Worm (Caenorhabditis elegans) whole organism, L1 larva: ENCODE data around the gene C47E12.12.

Experiments
- C04F5.9 ChIP-seq: sonication (generic microtip); optimal IDR thresholded peaks from 2 replicates; lab custom pipeline; 2016; ENCODE audit warnings: missing genetic modification characterization, missing compliant biosample characterization
- C16A3.4 ChIP-seq: fragments of 150-350 bp; optimal IDR thresholded peaks from 2 replicates; lab custom pipeline; 2014; ENCODE audit warnings: missing biosample characterization, missing genetic modification characterization
- F16B12.6 ChIP-seq: fragments of 150-350 bp; optimal IDR thresholded peaks from 2 replicates; lab custom pipeline; 2014; ENCODE audit warnings: missing biosample characterization, missing genetic modification characterization
- Y116A8C.19 ChIP-seq: sonication (generic microtip); optimal IDR thresholded peaks from 2 replicates; lab custom pipeline; 2016; ENCODE audit warnings: missing compliant biosample characterization, missing genetic modification characterization, borderline replicate concordance
- aly-2 ChIP-seq: fragments of 150-350 bp; optimal IDR thresholded peaks from 2 replicates; lab custom pipeline; 2014; ENCODE audit warnings: missing biosample characterization, missing genetic modification characterization
- ama-1 ChIP-seq: fragments of 150-350 bp; optimal IDR thresholded peaks from 2 replicates; lab custom pipeline; 2014
- blmp-1 ChIP-seq: fragments of 150-350 bp; optimal IDR thresholded peaks from 2 replicates; lab custom pipeline; 2014; ENCODE audit warnings: missing biosample characterization, missing genetic modification characterization
- ceh-63 ChIP-seq: fragments of 200-800 bp; sonication (Bioruptor generic); optimal IDR thresholded peaks from 2 replicates; lab custom pipeline; 2018; ENCODE audit warnings: mild to moderate bottlenecking, missing genetic modification characterization, missing compliant biosample characterization
- ceh-8 ChIP-seq: fragments of 200-800 bp; sonication (Bioruptor generic); optimal IDR thresholded peaks from 2 replicates; lab custom pipeline; 2018; ENCODE audit warnings: mild to moderate bottlenecking, missing genetic modification characterization, moderate library complexity, missing compliant biosample characterization
- ceh-82 ChIP-seq, 3 experiments: fragments of 150-350 bp in 1 of 3; sonication (generic microtip) in 2 of 3; optimal IDR thresholded peaks; 2 replicates each; lab custom pipeline; 2014 to 2017; ENCODE audit warnings: missing biosample characterization in 3 of 3, missing genetic modification characterization in 3 of 3
- ceh-88 ChIP-seq: fragments of 200-800 bp; sonication (Bioruptor generic); IDR thresholded peaks from 2 replicates; pipeline ENCODE4 v1.3.6; 2022; ENCODE audit warnings: missing genetic modification characterization, missing compliant biosample characterization
- ceh-90 ChIP-seq: sonication (generic microtip); optimal IDR thresholded peaks from 2 replicates; lab custom pipeline; 2016; ENCODE audit warnings: missing genetic modification characterization, missing compliant biosample characterization
- dpl-1 ChIP-seq, 3 experiments: fragments of 150-350 bp in 2 of 3; sonication (generic microtip) in 1 of 3; optimal IDR thresholded peaks; 2 replicates each; lab custom pipeline; 2014 to 2017; ENCODE audit warnings: missing biosample characterization in 3 of 3, missing genetic modification characterization in 3 of 3, missing genetic modification reagents in 3 of 3
- dsc-1 ChIP-seq: sonication (generic microtip); optimal IDR thresholded peaks from 2 replicates; lab custom pipeline; 2016; ENCODE audit warnings: mild to moderate bottlenecking, missing genetic modification characterization, missing compliant biosample characterization
- efl-3 ChIP-seq: fragments of 200-800 bp; sonication (Bioruptor generic); optimal IDR thresholded peaks from 2 replicates; lab custom pipeline; 2018; ENCODE audit warnings: mild to moderate bottlenecking, missing genetic modification characterization, missing compliant biosample characterization
- egl-27 ChIP-seq, 2 experiments: fragments of 150-350 bp in 1 of 2; sonication (generic microtip); optimal IDR thresholded peaks; 3 replicates each; lab custom pipeline; 2017 to 2018; ENCODE audit warnings: missing biosample characterization in 2 of 2, missing genetic modification characterization in 2 of 2, missing genetic modification reagents in 2 of 2
- elt-2 ChIP-seq: sonication (generic microtip); optimal IDR thresholded peaks from 2 replicates; lab custom pipeline; 2016; ENCODE audit warnings: missing genetic modification characterization, mild to moderate bottlenecking, inconsistent platforms, missing compliant biosample characterization, missing genetic modification reagents
- elt-3 ChIP-seq, 6 experiments: fragments of 150-350 bp in 1 of 6; sonication (generic microtip); optimal IDR thresholded peaks; 2 replicates each; lab custom pipeline; 2017 to 2018; ENCODE audit warnings: missing biosample characterization in 6 of 6, missing genetic modification characterization in 6 of 6, inconsistent platforms in 1 of 6
- fkh-10 ChIP-seq: sonication (generic microtip); optimal IDR thresholded peaks from 2 replicates; lab custom pipeline; 2017; ENCODE audit warnings: missing biosample characterization, missing genetic modification reagents, missing genetic modification characterization
- fos-1 ChIP-seq: fragments of 150-350 bp; optimal IDR thresholded peaks from 2 replicates; lab custom pipeline; 2014; ENCODE audit warnings: missing biosample characterization, missing genetic modification characterization
- hpl-2 ChIP-seq: fragments of 150-350 bp; optimal IDR thresholded peaks from 2 replicates; lab custom pipeline; 2014; ENCODE audit warnings: missing biosample characterization, missing genetic modification reagents, missing genetic modification characterization
- jun-1 ChIP-seq: fragments of 150-350 bp; optimal IDR thresholded peaks from 2 replicates; lab custom pipeline; 2014; ENCODE audit warnings: missing biosample characterization, missing genetic modification reagents, missing genetic modification characterization
- lin-14 ChIP-seq: fragments of 200-800 bp; sonication (Bioruptor generic); optimal IDR thresholded peaks from 2 replicates; lab custom pipeline; 2018; ENCODE audit warnings: mild to moderate bottlenecking, missing genetic modification characterization, moderate library complexity, missing compliant biosample characterization
- lin-15B ChIP-seq: fragments of 150-350 bp; sonication (generic microtip); optimal IDR thresholded peaks from 3 replicates; lab custom pipeline; 2014; ENCODE audit warnings: missing biosample characterization, missing genetic modification characterization
- lin-35 ChIP-seq, 2 experiments: fragments of 150-350 bp; optimal IDR thresholded peaks; 2 replicates each; lab custom pipeline; 2014; ENCODE audit warnings: missing biosample characterization in 2 of 2, missing genetic modification characterization in 2 of 2, missing genetic modification reagents in 2 of 2
- lsy-2 ChIP-seq, 2 experiments: fragments of 150-350 bp; optimal IDR thresholded peaks; 2 replicates each; lab custom pipeline; 2014; ENCODE audit warnings: missing biosample characterization in 2 of 2, missing genetic modification characterization in 2 of 2
- mab-9 ChIP-seq: fragments of 200-800 bp; sonication (Bioruptor generic); IDR thresholded peaks from 2 replicates; pipeline ENCODE4 v1.3.6; 2022; ENCODE audit warnings: missing genetic modification reagents, missing genetic modification characterization, missing compliant biosample characterization
- mdl-1 ChIP-seq, 2 experiments: fragments of 150-350 bp; optimal IDR thresholded peaks; 2 replicates each; lab custom pipeline; 2014 to 2017; ENCODE audit warnings: missing biosample characterization in 2 of 2, missing genetic modification characterization in 2 of 2, inconsistent platforms in 1 of 2
- mef-2 ChIP-seq: fragments of 150-350 bp; optimal IDR thresholded peaks from 2 replicates; lab custom pipeline; 2014; ENCODE audit warnings: missing biosample characterization, missing genetic modification characterization
- mep-1 ChIP-seq: fragments of 150-350 bp; optimal IDR thresholded peaks from 2 replicates; lab custom pipeline; 2014; ENCODE audit warnings: missing biosample characterization, missing genetic modification characterization
- nhr-12 ChIP-seq: sonication (generic microtip); optimal IDR thresholded peaks from 2 replicates; lab custom pipeline; 2017; ENCODE audit warnings: missing biosample characterization, missing genetic modification characterization
- nhr-19 ChIP-seq: fragments of 200-800 bp; sonication (Bioruptor generic); conservative IDR thresholded peaks from 2 replicates; pipeline ENCODE4 v1.3.6; 2022; ENCODE audit warnings: missing genetic modification characterization, missing compliant biosample characterization
- nhr-237 ChIP-seq: fragments of 150-350 bp; optimal IDR thresholded peaks from 2 replicates; lab custom pipeline; 2014; ENCODE audit warnings: missing biosample characterization, missing genetic modification characterization
- nhr-28 ChIP-seq: fragments of 150-350 bp; optimal IDR thresholded peaks from 2 replicates; lab custom pipeline; 2014; ENCODE audit warnings: missing biosample characterization, missing genetic modification characterization
- nhr-47 ChIP-seq: sonication (generic microtip); optimal IDR thresholded peaks from 2 replicates; lab custom pipeline; 2016; ENCODE audit warnings: mild to moderate bottlenecking, missing genetic modification characterization, moderate library complexity, missing compliant biosample characterization
- nhr-71 ChIP-seq: sonication (generic microtip); optimal IDR thresholded peaks from 2 replicates; lab custom pipeline; 2016; ENCODE audit warnings: mild to moderate bottlenecking, missing genetic modification characterization, moderate library complexity, missing compliant biosample characterization
- nhr-76 ChIP-seq: sonication (generic microtip); optimal IDR thresholded peaks from 2 replicates; lab custom pipeline; 2017; ENCODE audit warnings: missing biosample characterization, missing genetic modification characterization
- nhr-85 ChIP-seq: sonication (generic microtip); peaks from one replicate; lab custom pipeline; 2016; ENCODE audit warnings: missing genetic modification characterization, inconsistent platforms, missing compliant biosample characterization
- pag-3 ChIP-seq: sonication (generic microtip); optimal IDR thresholded peaks from 2 replicates; lab custom pipeline; 2017; ENCODE audit warnings: missing genetic modification characterization, mild to moderate bottlenecking, missing compliant biosample characterization, antibody characterized with exemption, borderline replicate concordance; ENCODE audit not compliant: insufficient read depth
- pax-3 ChIP-seq: fragments of 200-800 bp; sonication (Bioruptor generic); optimal IDR thresholded peaks from 2 replicates; lab custom pipeline; 2018; ENCODE audit warnings: mild to moderate bottlenecking, missing genetic modification characterization, moderate library complexity, missing compliant biosample characterization
- pqm-1 ChIP-seq: sonication (generic microtip); optimal IDR thresholded peaks from 3 replicates; lab custom pipeline; 2017; ENCODE audit warnings: missing biosample characterization, missing genetic modification characterization
- rnt-1 ChIP-seq: sonication (generic microtip); optimal IDR thresholded peaks from 2 replicates; lab custom pipeline; 2016; ENCODE audit warnings: mild to moderate bottlenecking, missing genetic modification characterization, moderate library complexity, missing compliant biosample characterization
- skn-1 ChIP-seq: fragments of 150-350 bp; optimal IDR thresholded peaks from 2 replicates; lab custom pipeline; 2014; ENCODE audit warnings: missing biosample characterization, missing genetic modification characterization
- snpc-4 ChIP-seq: fragments of 150-350 bp; optimal IDR thresholded peaks from 2 replicates; lab custom pipeline; 2014; ENCODE audit warnings: missing biosample characterization, missing genetic modification characterization
- swsn-7 ChIP-seq: sonication (generic microtip); optimal IDR thresholded peaks from 2 replicates; lab custom pipeline; 2016; ENCODE audit warnings: missing genetic modification characterization, missing compliant biosample characterization
- tbx-2 ChIP-seq: sonication (generic microtip); optimal IDR thresholded peaks from 2 replicates; lab custom pipeline; 2016; ENCODE audit warnings: missing genetic modification characterization, missing compliant biosample characterization
- tlp-1 ChIP-seq: fragments of 150-350 bp; optimal IDR thresholded peaks from 2 replicates; lab custom pipeline; 2014; ENCODE audit warnings: missing biosample characterization, missing genetic modification characterization
- unc-30 ChIP-seq: sonication (generic microtip); optimal IDR thresholded peaks from 2 replicates; lab custom pipeline; 2017; ENCODE audit warnings: missing biosample characterization, missing genetic modification characterization
- unc-62 ChIP-seq: fragments of 150-350 bp; optimal IDR thresholded peaks from 2 replicates; lab custom pipeline; 2014; ENCODE audit warnings: missing biosample characterization, missing genetic modification reagents, missing genetic modification characterization
- unc-98 ChIP-seq: fragments of 200-800 bp; sonication (Bioruptor generic); IDR thresholded peaks from 2 replicates; pipeline ENCODE4 v1.3.6; 2022; ENCODE audit warnings: missing genetic modification characterization, missing compliant biosample characterization
- vab-15 ChIP-seq: sonication (generic microtip); optimal IDR thresholded peaks from 2 replicates; lab custom pipeline; 2017; ENCODE audit warnings: missing genotype, mild to moderate bottlenecking, missing genetic modification characterization, missing compliant biosample characterization
- xbp-1 ChIP-seq: sonication (generic microtip); optimal IDR thresholded peaks from 2 replicates; lab custom pipeline; 2016; ENCODE audit warnings: missing genetic modification characterization, missing compliant biosample characterization
- zag-1 ChIP-seq: fragments of 150-350 bp; optimal IDR thresholded peaks from 2 replicates; lab custom pipeline; 2014; ENCODE audit warnings: missing biosample characterization, missing genetic modification characterization
- zip-4 ChIP-seq: fragments of 200-800 bp; sonication (Bioruptor generic); optimal IDR thresholded peaks from 2 replicates; lab custom pipeline; 2018; ENCODE audit warnings: mild to moderate bottlenecking, missing genetic modification characterization, moderate library complexity, missing compliant biosample characterization

C47E12.12 gene

ce11 chrIV:9932055-9932454 is 40.5 kb downstream of the C47E12.12 start, which contains the start of the genes trmt-10A and F25H8.2:
trmt-10A (minus strand) TSS chrIV:9932213.
F25H8.2 (plus strand) TSS chrIV:9932235.
- peak; percentile 77 for TF ChIP-seq mep-1
- no peak for TF ChIP-seq fos-1 (tag; lab: Kevin White, UChicago)
- no peak for TF ChIP-seq ceh-82 (tag; optimal IDR thresholded peaks at IDR 0.05; lab: Kevin White, UChicago)
- TF ChIP-seq zip-4 (GFP tag; lab: Kevin White, UChicago) = no peak
- no peak for TF ChIP-seq unc-62 (GFP tag; lab: Kevin White, UChicago)
- no peak for TF ChIP-seq ceh-63 (GFP tag; lab: Kevin White, UChicago)
- no peak for TF ChIP-seq hpl-2 (GFP tag; lab: Kevin White, UChicago)
- TF ChIP-seq efl-3 (GFP tag; lab: Kevin White, UChicago) = no peak
- peak in 1 of 6 experiments; percentile 50 for TF ChIP-seq elt-3 (tag; optimal IDR thresholded peaks at IDR 0.05; lab: Kevin White, UChicago)
- TF ChIP-seq pag-3 (tag; lab: Kevin White, UChicago) = no peak
- no peak for TF ChIP-seq nhr-12
- TF ChIP-seq nhr-237 (tag; lab: Kevin White, UChicago) = no peak
- TF ChIP-seq F16B12.6 = peak; percentile 3
- no peak for TF ChIP-seq pax-3
- no peak for TF ChIP-seq vab-15 (tag; lab: Kevin White, UChicago)
- no peak for TF ChIP-seq C04F5.9 (tag; lab: Kevin White, UChicago)
- no peak for TF ChIP-seq nhr-85
- TF ChIP-seq blmp-1 (tag; lab: Kevin White, UChicago) = no peak
- TF ChIP-seq mdl-1 (tag; optimal IDR thresholded peaks at IDR 0.05; lab: Kevin White, UChicago) = no peak
- TF ChIP-seq tbx-2 = no peak
- no peak for TF ChIP-seq jun-1 (tag; lab: Kevin White, UChicago)
- no peak for TF ChIP-seq unc-98
- TF ChIP-seq nhr-19 (GFP tag; lab: Robert Waterston, UW) = no peak
- no peak for TF ChIP-seq rnt-1 (tag; lab: Kevin White, UChicago)
- no peak for TF ChIP-seq aly-2 (tag; lab: Kevin White, UChicago)
- TF ChIP-seq skn-1 (tag; lab: Kevin White, UChicago) = peak; percentile 77
- TF ChIP-seq zag-1 (tag; lab: Kevin White, UChicago) = no peak
- TF ChIP-seq lsy-2 (tag; optimal IDR thresholded peaks at IDR 0.05; lab: Kevin White, UChicago) = peak; percentile 34 to 83
- no peak for TF ChIP-seq tlp-1
- TF ChIP-seq fkh-10 (GFP tag; lab: Kevin White, UChicago) = no peak
- peak; percentile 49 to 75 (median 52) for TF ChIP-seq dpl-1 (GFP tag; optimal IDR thresholded peaks at IDR 0.05; lab: Kevin White, UChicago)
- TF ChIP-seq lin-35 (GFP tag; optimal IDR thresholded peaks at IDR 0.05; lab: Kevin White, UChicago) = peak; percentile 62 to 79
- peak; percentile 78 for TF ChIP-seq lin-15B (tag; lab: Kevin White, UChicago)
- no peak for TF ChIP-seq nhr-28 (tag; lab: Kevin White, UChicago)
- TF ChIP-seq swsn-7 (tag; lab: Kevin White, UChicago) = no peak
- TF ChIP-seq C16A3.4 (tag; lab: Kevin White, UChicago) = peak; percentile 67
- no peak for TF ChIP-seq egl-27 (tag; optimal IDR thresholded peaks at IDR 0.05; lab: Kevin White, UChicago)
- TF ChIP-seq nhr-76 = no peak
- peak; percentile 13 for TF ChIP-seq xbp-1
- no peak for TF ChIP-seq pqm-1 (tag; lab: Kevin White, UChicago)
- no peak for TF ChIP-seq elt-2
- no peak for TF ChIP-seq unc-30 (tag; lab: Kevin White, UChicago)
- TF ChIP-seq ceh-88 (GFP tag; lab: Robert Waterston, UW) = no peak
- no peak for TF ChIP-seq mef-2 (tag; lab: Kevin White, UChicago)
- no peak for TF ChIP-seq snpc-4 (tag; lab: Kevin White, UChicago)
- peak; percentile 30 for TF ChIP-seq nhr-47 (tag; lab: Kevin White, UChicago)
- peak; percentile 58 for TF ChIP-seq lin-14 (GFP tag; lab: Kevin White, UChicago)
- no peak for TF ChIP-seq dsc-1 (tag; lab: Kevin White, UChicago)
- TF ChIP-seq ceh-90 = no peak
- TF ChIP-seq ama-1 (lab: Kevin White, UChicago) = no peak
- no peak for TF ChIP-seq Y116A8C.19 (tag; lab: Kevin White, UChicago)
- TF ChIP-seq mab-9 (GFP tag; lab: Robert Waterston, UW) = no peak
- TF ChIP-seq nhr-71 (tag; lab: Kevin White, UChicago) = peak; percentile 36
- no peak for TF ChIP-seq ceh-8 (GFP tag; lab: Kevin White, UChicago)
